Fruit fly (Drosophila melanogaster) whole organism, prepupa: ENCODE measurements around the gene Tpt.

Source experiments
- CG10631 ChIP-seq: fragments of 200-800 bp; sonication (Bioruptor generic); optimal IDR thresholded peaks from 2 replicates; lab custom pipeline; 2016; ENCODE audit warnings: missing biosample characterization, missing genetic modification characterization
- CG10669 ChIP-seq: fragments of 200-800 bp; sonication (Bioruptor generic); optimal IDR thresholded peaks from 3 replicates; lab custom pipeline; 2018; ENCODE audit warnings: missing biosample characterization, mild to moderate bottlenecking, missing genetic modification characterization, moderate library complexity
- CG11762 ChIP-seq: fragments of 200-800 bp; sonication (Bioruptor generic); optimal IDR thresholded peaks from 3 replicates; lab custom pipeline; 2016; ENCODE audit warnings: missing biosample characterization, missing genetic modification characterization; ENCODE audit not compliant: insufficient read depth
- CG1621 ChIP-seq: fragments of 200-800 bp; sonication (Bioruptor generic); optimal IDR thresholded peaks from 3 replicates; lab custom pipeline; 2018; ENCODE audit warnings: missing biosample characterization, mild to moderate bottlenecking, missing genetic modification characterization
- CG16779 ChIP-seq: fragments of 200-800 bp; sonication (Bioruptor generic); optimal IDR thresholded peaks from 3 replicates; lab custom pipeline; 2017; ENCODE audit warnings: missing biosample characterization, mild to moderate bottlenecking, missing genetic modification characterization
- CG31627 ChIP-seq: fragments of 200-800 bp; sonication (Bioruptor generic); optimal IDR thresholded peaks from 3 replicates; lab custom pipeline; 2016; ENCODE audit warnings: missing biosample characterization, missing genetic modification characterization
- CG32006 ChIP-seq: fragments of 200-800 bp; sonication (Bioruptor generic); optimal IDR thresholded peaks from 3 replicates; lab custom pipeline; 2017; ENCODE audit warnings: missing biosample characterization, mild to moderate bottlenecking, missing genetic modification characterization
- CG34406 ChIP-seq: fragments of 200-800 bp; sonication (Bioruptor generic); optimal IDR thresholded peaks from 3 replicates; lab custom pipeline; 2016; ENCODE audit warnings: missing biosample characterization, missing genetic modification characterization
- CG3919 ChIP-seq: fragments of 200-800 bp; sonication (Bioruptor generic); optimal IDR thresholded peaks from 3 replicates; lab custom pipeline; 2016; ENCODE audit warnings: missing biosample characterization, missing genetic modification characterization
- CG6163 ChIP-seq: fragments of 200-800 bp; sonication (Bioruptor generic); IDR thresholded peaks from 3 replicates; pipeline ENCODE4 v1.3.6; 2022; ENCODE audit warnings: missing biosample characterization, missing genetic modification characterization
- CG6276 ChIP-seq: fragments of 200-800 bp; sonication (Bioruptor generic); optimal IDR thresholded peaks from 2 replicates; lab custom pipeline; 2017; ENCODE audit warnings: missing biosample characterization, mild to moderate bottlenecking, missing genetic modification characterization
- CG6792 ChIP-seq: fragments of 200-800 bp; sonication (Bioruptor generic); optimal IDR thresholded peaks from 3 replicates; lab custom pipeline; 2016; ENCODE audit warnings: missing biosample characterization, missing genetic modification characterization
- CG6808 ChIP-seq: fragments of 200-800 bp; sonication (Bioruptor generic); optimal IDR thresholded peaks from 3 replicates; lab custom pipeline; 2017; ENCODE audit warnings: missing biosample characterization, missing genetic modification characterization, mild to moderate bottlenecking, moderate library complexity, missing genetic modification reagents
- CG6854 ChIP-seq: fragments of 200-800 bp; sonication (Bioruptor generic); optimal IDR thresholded peaks from 2 replicates; lab custom pipeline; 2017; ENCODE audit warnings: missing biosample characterization, mild to moderate bottlenecking, missing genetic modification characterization
- CG7368 ChIP-seq: fragments of 200-800 bp; sonication (Bioruptor generic); optimal IDR thresholded peaks from 3 replicates; lab custom pipeline; 2016; ENCODE audit warnings: missing biosample characterization, missing genetic modification characterization
- CG8319 ChIP-seq: fragments of 200-800 bp; sonication (Bioruptor generic); optimal IDR thresholded peaks from 3 replicates; lab custom pipeline; 2016; ENCODE audit warnings: missing biosample characterization, missing genetic modification characterization
- CG8632 ChIP-seq: fragments of 200-800 bp; sonication (Bioruptor generic); optimal IDR thresholded peaks from 3 replicates; lab custom pipeline; 2016; ENCODE audit warnings: missing biosample characterization, missing genetic modification characterization
- CG9139 ChIP-seq: fragments of 200-800 bp; sonication (Bioruptor generic); optimal IDR thresholded peaks from 3 replicates; lab custom pipeline; 2017; ENCODE audit warnings: missing biosample characterization, mild to moderate bottlenecking, missing genetic modification characterization
- Eip75B ChIP-seq: fragments of 200-800 bp; sonication (Bioruptor generic); optimal IDR thresholded peaks from 3 replicates; lab custom pipeline; 2016; ENCODE audit warnings: missing biosample characterization, missing genetic modification characterization
- Eip78C ChIP-seq: fragments of 200-800 bp; sonication (Bioruptor generic); peaks from one replicate; lab custom pipeline; 2016; ENCODE audit warnings: missing biosample characterization, missing genetic modification characterization
- Eip93F ChIP-seq: fragments of 200-800 bp; sonication (Bioruptor generic); optimal IDR thresholded peaks from 2 replicates; lab custom pipeline; 2016; ENCODE audit warnings: missing biosample characterization, mild to moderate bottlenecking, missing genetic modification characterization
- Ets21C ChIP-seq: fragments of 200-800 bp; sonication (Bioruptor generic); optimal IDR thresholded peaks from 3 replicates; lab custom pipeline; 2016; ENCODE audit warnings: missing biosample characterization, missing genetic modification characterization
- Ets96B ChIP-seq: fragments of 200-800 bp; optimal IDR thresholded peaks from 2 replicates; lab custom pipeline; 2019; ENCODE audit warnings: missing biosample characterization, mild to moderate bottlenecking, missing genetic modification characterization, moderate library complexity
- Gug ChIP-seq: fragments of 200-800 bp; sonication (Bioruptor generic); IDR thresholded peaks from 2 replicates; pipeline ENCODE4 v1.3.6; 2022; ENCODE audit warnings: missing biosample characterization, missing genetic modification characterization
- Lpt ChIP-seq: fragments of 200-800 bp; sonication (Bioruptor generic); optimal IDR thresholded peaks from 3 replicates; lab custom pipeline; 2016; ENCODE audit warnings: missing biosample characterization, missing genetic modification characterization
- Met ChIP-seq: fragments of 200-800 bp; sonication (Bioruptor generic); optimal IDR thresholded peaks from 3 replicates; lab custom pipeline; 2016; ENCODE audit warnings: missing biosample characterization, missing genetic modification characterization
- OdsH ChIP-seq: fragments of 200-800 bp; sonication (Bioruptor generic); optimal IDR thresholded peaks from 3 replicates; lab custom pipeline; 2016; ENCODE audit warnings: missing biosample characterization, missing genetic modification characterization
- Smox ChIP-seq: fragments of 200-800 bp; sonication (Bioruptor generic); optimal IDR thresholded peaks from 3 replicates; lab custom pipeline; 2016; ENCODE audit warnings: missing biosample characterization, missing genetic modification characterization
- Sox102F ChIP-seq: fragments of 200-800 bp; sonication (Bioruptor generic); optimal IDR thresholded peaks from 2 replicates; lab custom pipeline; 2016; ENCODE audit warnings: missing biosample characterization, mild to moderate bottlenecking, missing genetic modification characterization
- Sox14 ChIP-seq: fragments of 200-800 bp; sonication (Bioruptor generic); optimal IDR thresholded peaks from 3 replicates; lab custom pipeline; 2016; ENCODE audit warnings: missing biosample characterization, missing genetic modification characterization
- Sox15 ChIP-seq: fragments of 200-800 bp; sonication (Bioruptor generic); optimal IDR thresholded peaks from 3 replicates; lab custom pipeline; 2016; ENCODE audit warnings: missing biosample characterization, missing genetic modification characterization
- achi ChIP-seq: fragments of 200-800 bp; sonication (Bioruptor generic); optimal IDR thresholded peaks from 3 replicates; lab custom pipeline; 2016; ENCODE audit warnings: missing biosample characterization, missing genetic modification characterization
- acj6 ChIP-seq: fragments of 200-800 bp; sonication (Bioruptor generic); optimal IDR thresholded peaks from 3 replicates; lab custom pipeline; 2016; ENCODE audit warnings: missing biosample characterization, missing genetic modification characterization
- dsx ChIP-seq: fragments of 200-800 bp; optimal IDR thresholded peaks from 3 replicates; lab custom pipeline; 2019; ENCODE audit warnings: missing biosample characterization, mild to moderate bottlenecking, missing genetic modification characterization, moderate library complexity; ENCODE audit not compliant: poor library complexity, severe bottlenecking
- eg ChIP-seq: fragments of 200-800 bp; sonication (Bioruptor generic); IDR thresholded peaks from 3 replicates; pipeline ENCODE4 v1.3.6; 2022; ENCODE audit warnings: missing biosample characterization, missing genetic modification characterization
- esn ChIP-seq: fragments of 200-800 bp; sonication (Bioruptor generic); optimal IDR thresholded peaks from 2 replicates; lab custom pipeline; 2016; ENCODE audit warnings: missing biosample characterization, mild to moderate bottlenecking, missing genetic modification characterization, moderate library complexity
- fd59A ChIP-seq: fragments of 200-800 bp; sonication (Bioruptor generic); optimal IDR thresholded peaks from 2 replicates; lab custom pipeline; 2017; ENCODE audit warnings: missing biosample characterization, mild to moderate bottlenecking, missing genetic modification characterization, missing genetic modification reagents
- fd85E ChIP-seq: fragments of 200-800 bp; sonication (Bioruptor generic); optimal IDR thresholded peaks from 3 replicates; lab custom pipeline; 2016; ENCODE audit warnings: missing biosample characterization, missing genetic modification characterization
- lz ChIP-seq: fragments of 200-800 bp; sonication (Bioruptor generic); optimal IDR thresholded peaks from 3 replicates; lab custom pipeline; 2016; ENCODE audit warnings: missing biosample characterization, missing genetic modification characterization
- net ChIP-seq: fragments of 200-800 bp; sonication (Bioruptor generic); optimal IDR thresholded peaks from 3 replicates; lab custom pipeline; 2016; ENCODE audit warnings: missing biosample characterization, missing genetic modification characterization
- pdm3 ChIP-seq: fragments of 200-800 bp; sonication (Bioruptor generic); optimal IDR thresholded peaks from 3 replicates; lab custom pipeline; 2016; ENCODE audit warnings: missing biosample characterization, missing genetic modification characterization
- salr ChIP-seq, 2 experiments: fragments of 200-800 bp; sonication (Bioruptor generic); optimal IDR thresholded peaks; 3 replicates each; lab custom pipeline; 2016 to 2018; ENCODE audit warnings: missing biosample characterization in 2 of 2, missing genetic modification characterization in 2 of 2, mild to moderate bottlenecking in 1 of 2
- spab ChIP-seq: fragments of 200-800 bp; sonication (Bioruptor generic); optimal IDR thresholded peaks from 2 replicates; lab custom pipeline; 2017; ENCODE audit warnings: missing biosample characterization, mild to moderate bottlenecking, missing genetic modification characterization, missing genetic modification reagents
- svp ChIP-seq: fragments of 200-800 bp; sonication (Bioruptor generic); peaks from one replicate; lab custom pipeline; 2016; ENCODE audit warnings: missing biosample characterization, missing genetic modification characterization
- vri ChIP-seq: fragments of 200-800 bp; sonication (Bioruptor generic); optimal IDR thresholded peaks from 3 replicates; lab custom pipeline; 2016; ENCODE audit warnings: missing biosample characterization, mild to moderate bottlenecking, missing genetic modification characterization

The Tpt gene

DNA sequence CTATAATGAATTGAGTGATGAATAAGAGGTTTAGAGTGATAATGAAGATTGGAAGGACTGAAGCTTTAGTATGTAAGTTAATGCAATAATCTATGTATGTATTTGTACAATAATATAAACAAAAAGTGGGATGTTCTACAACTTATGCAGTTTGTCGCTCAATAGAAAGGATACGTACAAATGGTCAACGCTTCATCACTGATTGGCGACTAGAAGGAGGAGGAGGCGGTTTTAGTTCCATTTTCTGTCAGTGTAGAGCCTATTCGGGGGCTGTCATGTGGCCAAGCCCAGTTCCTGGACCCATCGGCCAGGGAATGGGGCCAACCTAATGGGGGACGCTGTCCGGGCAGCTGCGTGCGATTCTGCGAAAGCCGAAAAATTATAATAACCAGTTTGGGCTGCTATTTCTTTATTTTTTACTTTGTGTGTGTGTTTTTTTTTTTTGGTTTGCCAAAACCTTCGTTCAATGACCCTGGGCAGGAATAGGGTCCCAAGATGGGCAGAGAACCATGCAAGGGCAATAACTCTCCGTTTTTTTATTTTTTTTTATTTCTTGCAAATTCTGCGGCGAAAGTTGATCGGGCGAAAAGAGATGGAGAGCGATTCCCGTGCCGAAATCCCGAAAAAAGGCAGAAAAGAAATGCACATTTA, 36.3 kb downstream of the Tpt start (continued):
- peak; percentile 54; the same call in 1 of the 3 replicates for TF ChIP-seq CG6163 (GFP tag; lab: Robert Waterston, UW)
- peak; percentile 47 for TF ChIP-seq Sox14 (GFP tag; lab: Kevin White, UChicago)
- TF ChIP-seq svp (GFP tag; lab: Kevin White, UChicago), result peak; percentile 88
- peak; percentile 60 for TF ChIP-seq Sox102F (GFP tag; lab: Kevin White, UChicago)
- peak; percentile 35 for TF ChIP-seq acj6 (GFP tag; lab: Kevin White, UChicago)
- TF ChIP-seq achi (GFP tag; lab: Kevin White, UChicago), result no peak
- peak; percentile 56 for TF ChIP-seq lz (GFP tag; lab: Kevin White, UChicago)
- TF ChIP-seq pdm3, result peak; percentile 23
- TF ChIP-seq CG32006 (GFP tag; lab: Kevin White, UChicago), result peak; percentile 11
- TF ChIP-seq CG10669 (GFP tag; lab: Kevin White, UChicago), result no peak

DNA sequence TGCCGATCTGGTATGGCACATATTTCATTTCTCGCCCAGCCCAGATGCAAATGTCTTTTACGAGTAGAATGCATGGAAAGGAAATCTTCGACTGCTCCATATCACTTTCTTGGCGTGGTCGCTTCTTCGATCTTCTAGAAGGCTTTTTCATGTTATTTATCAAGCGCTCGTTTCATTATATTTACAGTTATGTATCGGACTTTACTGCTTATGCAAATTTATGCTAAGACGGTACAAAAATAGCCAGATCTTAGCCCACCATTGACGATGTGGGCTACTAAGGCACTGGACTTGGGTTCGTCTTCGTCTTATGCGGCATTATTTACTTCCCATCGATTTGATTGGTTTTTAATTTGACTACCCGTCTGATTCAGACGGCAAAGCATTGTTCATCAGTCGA, 41.8 kb downstream of the Tpt start:
- TF ChIP-seq CG6808 (GFP tag; lab: Kevin White, UChicago) (no peak), Eip75B (GFP tag; lab: Kevin White, UChicago) (no peak), lz (GFP tag; lab: Kevin White, UChicago) (no peak), CG11762 (GFP tag; lab: Kevin White, UChicago) (no peak), CG6276 (GFP tag; lab: Kevin White, UChicago) (no peak), Ets21C (GFP tag; lab: Kevin White, UChicago) (no peak), net (no peak), fd85E (GFP tag; lab: Kevin White, UChicago) (no peak), salr (GFP tag; optimal IDR thresholded peaks at IDR 0.05; lab: Kevin White, UChicago) (no peak), Eip78C (no peak), Lpt (no peak), CG7368 (GFP tag; lab: Kevin White, UChicago) (no peak), CG9139 (GFP tag; lab: Kevin White, UChicago) (no peak), fd59A (GFP tag; lab: Kevin White, UChicago) (no peak), Met (GFP tag; lab: Kevin White, UChicago) (no peak), spab (GFP tag; lab: Kevin White, UChicago) (no peak)

DNA sequence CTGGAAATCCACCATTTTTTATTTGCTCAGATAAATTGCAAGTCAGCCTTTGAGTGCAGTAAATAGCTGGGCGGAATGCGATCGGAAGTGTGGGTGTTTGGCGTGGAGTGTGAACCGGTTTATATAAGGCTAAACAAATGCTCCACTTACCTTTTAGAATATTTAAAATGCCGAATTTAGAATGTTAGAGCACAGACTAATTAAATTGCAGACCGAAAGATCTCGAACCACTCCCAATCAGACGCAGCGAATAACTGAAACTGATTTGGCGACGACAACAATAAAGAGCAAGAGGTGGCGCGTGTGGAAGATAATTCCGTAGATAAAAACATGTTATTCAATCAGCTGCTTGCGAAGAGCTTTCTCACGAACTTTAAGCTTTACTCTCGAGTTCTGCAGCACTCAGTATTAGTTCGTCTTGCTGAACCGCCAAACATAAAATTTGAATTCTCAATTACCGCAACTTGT, 44.4 kb downstream of the Tpt start, which contains the start of gene Idh:
TSS of gene Idh (minus strand) at position 264 of the 468 bp plus-strand sequence.
- TF ChIP-seq Met (GFP tag; lab: Kevin White, UChicago) (peak; percentile 20), CG16779 (tag; lab: Kevin White, UChicago) (no peak), OdsH (GFP tag; lab: Kevin White, UChicago) (no peak), CG6163 (GFP tag; lab: Robert Waterston, UW) (peak; percentile 38; the same call in 1 of the 3 replicates), dsx (GFP tag; lab: Kevin White, UChicago) (peak; percentile 24), Gug (GFP tag; lab: Robert Waterston, UW) (no peak), salr (GFP tag; optimal IDR thresholded peaks at IDR 0.05; lab: Kevin White, UChicago) (no peak), CG32006 (GFP tag; lab: Kevin White, UChicago) (no peak), Sox15 (no peak), net (peak; percentile 63), CG8319 (GFP tag; lab: Kevin White, UChicago) (no peak), CG6792 (GFP tag; lab: Kevin White, UChicago) (no peak), CG6854 (GFP tag; lab: Kevin White, UChicago) (peak; percentile 40), CG34406 (GFP tag; lab: Kevin White, UChicago) (peak; percentile 18), CG3919 (peak; percentile 17), CG1621 (tag; lab: Kevin White, UChicago) (no peak), CG10631 (GFP tag; lab: Kevin White, UChicago) (no peak), Eip93F (GFP tag; lab: Kevin White, UChicago) (no peak), eg (GFP tag; lab: Robert Waterston, UW) (no peak; the same call in 2 of the 3 replicates), CG7368 (GFP tag; lab: Kevin White, UChicago) (no peak), Smox (GFP tag; lab: Kevin White, UChicago) (no peak), esn (GFP tag; lab: Kevin White, UChicago) (peak; percentile 57), svp (GFP tag; lab: Kevin White, UChicago) (peak; percentile 84), achi (GFP tag; lab: Kevin White, UChicago) (no peak), Ets96B (tag; lab: Kevin White, UChicago) (no peak), fd85E (GFP tag; lab: Kevin White, UChicago) (no peak), vri (GFP tag; lab: Kevin White, UChicago) (peak; percentile 79), Eip78C (peak; percentile 82), Eip75B (GFP tag; lab: Kevin White, UChicago) (peak; percentile 63), CG6808 (GFP tag; lab: Kevin White, UChicago) (peak; percentile 12), lz (GFP tag; lab: Kevin White, UChicago) (no peak), CG31627 (no peak), Lpt (peak; percentile 17), CG8632 (GFP tag; lab: Kevin White, UChicago) (no peak)
